Fruit fly (Drosophila melanogaster): ENCODE results near the gene CG5149.
A peak's percentile ranks its signal among the peaks of the same experiment; 100 is the strongest.

CG5149 gene

dm6 chr2L:7427067-7427785, 39.2 kb upstream of the CG5149 start:
- no peak for TF ChIP-seq CG8478 (optimal IDR thresholded peaks at IDR 0.05)
- TF ChIP-seq usp (GFP tag; optimal IDR thresholded peaks at IDR 0.05), result no peak
- no peak for TF ChIP-seq EcR (GFP tag; optimal IDR thresholded peaks at IDR 0.05)

- no peak for TF ChIP-seq psq (optimal IDR thresholded peaks at IDR 0.05)
- no peak for TF ChIP-seq EcR (GFP tag; optimal IDR thresholded peaks at IDR 0.05)
- TF ChIP-seq usp (GFP tag; optimal IDR thresholded peaks at IDR 0.05), result no peak
- TF ChIP-seq pan (optimal IDR thresholded peaks at IDR 0.05), result no peak
- no peak for TF ChIP-seq Dll (optimal IDR thresholded peaks at IDR 0.05)
- no peak for TF ChIP-seq CG8478 (optimal IDR thresholded peaks at IDR 0.05)
Measured at dm6 chr2L:7426326-7427066, 38.4 kb upstream of the CG5149 start, which contains the start of gene muc. Gene muc (plus strand): TSS chr2L:7426866.

- TF ChIP-seq usp (GFP tag; optimal IDR thresholded peaks at IDR 0.05) (no peak), EcR (GFP tag; optimal IDR thresholded peaks at IDR 0.05) (no peak), CG8478 (optimal IDR thresholded peaks at IDR 0.05) (no peak), Dll (optimal IDR thresholded peaks at IDR 0.05) (no peak), pan (optimal IDR thresholded peaks at IDR 0.05) (no peak), psq (optimal IDR thresholded peaks at IDR 0.05) (no peak)
Measured at dm6 chr2L:7425690-7426056, 37.6 kb upstream of the CG5149 start.

dm6 chr2L:7424907-7425689, 37.0 kb upstream of the CG5149 start:
- TF ChIP-seq Dll (optimal IDR thresholded peaks at IDR 0.05), result no peak
- no peak for TF ChIP-seq pan (optimal IDR thresholded peaks at IDR 0.05)
- peak; percentile 19 for TF ChIP-seq psq (optimal IDR thresholded peaks at IDR 0.05)
- TF ChIP-seq EcR (GFP tag; optimal IDR thresholded peaks at IDR 0.05), result peak in 1 of 2 experiments; percentile 64
- TF ChIP-seq usp (GFP tag; optimal IDR thresholded peaks at IDR 0.05), result no peak

- TF ChIP-seq CG8478 (optimal IDR thresholded peaks at IDR 0.05) (peak; percentile 16), psq (optimal IDR thresholded peaks at IDR 0.05) (no peak)
Measured at dm6 chr2L:7424282-7424905, 36.3 kb upstream of the CG5149 start.

- TF ChIP-seq EcR (GFP tag; optimal IDR thresholded peaks at IDR 0.05) (peak in 1 of 2 experiments; percentile 6), CG8478 (optimal IDR thresholded peaks at IDR 0.05) (no peak), pan (optimal IDR thresholded peaks at IDR 0.05) (no peak)
Measured at dm6 chr2L:7423333-7423895, 35.4 kb upstream of the CG5149 start.

- TF ChIP-seq psq (optimal IDR thresholded peaks at IDR 0.05) (no peak), CG8478 (optimal IDR thresholded peaks at IDR 0.05) (no peak), usp (GFP tag; optimal IDR thresholded peaks at IDR 0.05) (no peak), EcR (GFP tag; optimal IDR thresholded peaks at IDR 0.05) (peak; percentile 92 to 99), pan (optimal IDR thresholded peaks at IDR 0.05) (no peak), Dll (optimal IDR thresholded peaks at IDR 0.05) (peak; percentile 44)
Measured at dm6 chr2L:7422429-7423283, 34.6 kb upstream of the CG5149 start.

dm6 chr2L:7420305-7421287, 32.5 kb upstream of the CG5149 start:
- TF ChIP-seq EcR (GFP tag; optimal IDR thresholded peaks at IDR 0.05) (peak in 1 of 2 experiments; percentile 8), psq (optimal IDR thresholded peaks at IDR 0.05) (no peak), usp (GFP tag; optimal IDR thresholded peaks at IDR 0.05) (no peak)

dm6 chr2L:7419408-7420304, 31.6 kb upstream of the CG5149 start:
- TF ChIP-seq pan (optimal IDR thresholded peaks at IDR 0.05), result no peak
- peak; percentile 38 to 85 for TF ChIP-seq EcR (GFP tag; optimal IDR thresholded peaks at IDR 0.05)
- no peak for TF ChIP-seq psq (optimal IDR thresholded peaks at IDR 0.05)

Data from whole organism.